Worm (Caenorhabditis elegans): ENCODE measurements around the gene cya-1.

Gene cya-1

ce11 chrIII:9109172-9109571 lies at the start of gene cya-1:
cya-1 (minus strand) TSS chrIII:9109272.
- TF ChIP-seq pqm-1 (tag; optimal IDR thresholded peaks at IDR 0.05) (no peak), dmd-9 (GFP tag; IDR thresholded peaks at IDR 0.05) (no peak), zip-2 (tag; optimal IDR thresholded peaks at IDR 0.05) (no peak), spr-1 (tag; optimal IDR thresholded peaks at IDR 0.05) (no peak), mes-2 (tag; optimal IDR thresholded peaks at IDR 0.05; ENCODE audit: poor library complexity, severe bottlenecking) (no peak), duxl-1 (tag; optimal IDR thresholded peaks at IDR 0.05; ENCODE audit: poor library complexity) (no peak), T26A8.4 (GFP tag; IDR thresholded peaks at IDR 0.05) (no peak), aly-2 (tag; optimal IDR thresholded peaks at IDR 0.05) (no peak), nhr-11 (tag; optimal IDR thresholded peaks at IDR 0.05) (no peak), lsy-2 (tag; optimal IDR thresholded peaks at IDR 0.05) (no peak)

- no peak for TF ChIP-seq nhr-77 (tag; optimal IDR thresholded peaks at IDR 0.05)
- TF ChIP-seq gei-8 (GFP tag; optimal IDR thresholded peaks at IDR 0.05): no peak
- no peak for TF ChIP-seq ces-1 (GFP tag; optimal IDR thresholded peaks at IDR 0.05)
- TF ChIP-seq daf-19 (GFP tag; conservative IDR thresholded peaks at IDR 0.05): no peak
Measured at ce11 chrIII:9154766-9155165, 45.7 kb upstream of the cya-1 start, which contains the start of gene irld-34. irld-34 (plus strand) TSS chrIII:9155066.

DNA sequence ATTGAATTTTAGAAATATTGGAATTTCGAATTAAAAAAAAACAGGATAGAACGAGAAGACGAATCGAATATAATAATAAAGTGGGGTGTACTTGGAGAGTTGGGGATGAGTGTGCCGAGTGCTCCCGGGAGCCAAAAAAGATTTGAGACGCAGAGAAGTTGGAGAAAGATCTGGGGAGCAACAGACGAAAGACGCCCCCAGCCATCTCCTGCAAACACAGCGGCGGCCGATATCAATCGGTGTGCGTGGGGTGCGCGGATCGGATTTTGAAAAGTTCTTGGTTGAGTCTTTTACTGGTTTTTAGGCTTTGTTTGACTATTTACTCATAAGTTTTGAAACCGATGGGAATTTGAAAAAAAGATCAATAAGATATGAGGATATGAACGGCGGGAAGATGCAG lies 44.7 kb upstream of the cya-1 start, which contains the start of gene nhl-1:
nhl-1 (minus strand) TSS at position 101 of the 400 bp plus-strand sequence.
- TF ChIP-seq nhr-42 (GFP tag; IDR thresholded peaks at IDR 0.05) (no peak), mdl-1 (tag; optimal IDR thresholded peaks at IDR 0.05) (no peak), lin-29 (GFP tag; IDR thresholded peaks at IDR 0.05) (no peak), dmd-8 (GFP tag; IDR thresholded peaks at IDR 0.05) (no peak)

DNA sequence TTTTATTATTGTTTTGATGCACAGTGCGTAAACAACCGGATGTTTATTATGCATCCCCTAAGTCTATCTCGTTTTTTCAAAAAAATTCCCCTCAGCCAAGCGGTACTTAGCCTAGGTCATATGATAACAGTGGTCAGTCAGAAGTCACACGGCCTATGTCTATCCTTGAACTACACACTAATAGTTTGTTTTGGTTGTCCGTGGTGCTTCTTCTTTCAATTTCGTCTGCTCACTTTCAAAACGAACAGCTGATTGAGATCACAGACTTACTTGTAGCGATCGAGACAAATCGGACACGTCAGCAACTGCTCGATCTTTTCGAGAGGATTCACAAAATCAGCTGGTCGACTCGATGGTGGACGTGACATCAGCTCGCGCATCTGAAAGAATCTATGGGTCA lies 43.9 kb upstream of the cya-1 start:
- TF ChIP-seq nhr-11 (tag; optimal IDR thresholded peaks at IDR 0.05) (peak; percentile 17), daf-16 (GFP tag; optimal IDR thresholded peaks at IDR 0.05) (peak in 1 of 2 experiments; percentile 9), daf-16 (tag; optimal IDR thresholded peaks at IDR 0.05) (no peak), hlh-30 (tag; optimal IDR thresholded peaks at IDR 0.05; ENCODE audit: insufficient read depth) (peak; percentile 27), fkh-10 (GFP tag; optimal IDR thresholded peaks at IDR 0.05) (no peak)

- TF ChIP-seq aha-1 (tag) (peak; percentile 19), hif-1 (tag; optimal IDR thresholded peaks at IDR 0.05) (no peak), lin-15B (tag; optimal IDR thresholded peaks at IDR 0.05) (no peak), tag-97 (GFP tag; IDR thresholded peaks at IDR 0.05) (no peak)
Measured at ce11 chrIII:9151782-9152181, 42.7 kb upstream of the cya-1 start.

- TF ChIP-seq jun-1 (tag; optimal IDR thresholded peaks at IDR 0.05) (no peak), aha-1 (tag) (peak; percentile 90)
Measured at ce11 chrIII:9149132-9149531, 40.1 kb upstream of the cya-1 start.

ce11 chrIII:9145765-9146164 lies 36.7 kb upstream of the cya-1 start, which contains the start of gene ZK512.8:
ZK512.8 (plus strand) TSS chrIII:9146065.
- no peak for TF ChIP-seq ceh-62 (tag; optimal IDR thresholded peaks at IDR 0.05)
- no peak for TF ChIP-seq jun-1 (tag; optimal IDR thresholded peaks at IDR 0.05)
- TF ChIP-seq snpc-4 (tag; optimal IDR thresholded peaks at IDR 0.05): no peak
- no peak for TF ChIP-seq zag-1 (tag; optimal IDR thresholded peaks at IDR 0.05)
- no peak for TF ChIP-seq sdz-12 (GFP tag; optimal IDR thresholded peaks at IDR 0.05)
- TF ChIP-seq unc-39 (tag; optimal IDR thresholded peaks at IDR 0.05): no peak
- TF ChIP-seq dpl-1 (GFP tag; optimal IDR thresholded peaks at IDR 0.05): no peak
- no peak for TF ChIP-seq nhr-237 (tag; optimal IDR thresholded peaks at IDR 0.05)
- TF ChIP-seq hlh-11 (tag; optimal IDR thresholded peaks at IDR 0.05): no peak
- no peak for TF ChIP-seq ztf-7 (tag; optimal IDR thresholded peaks at IDR 0.05)
- TF ChIP-seq lim-7 (GFP tag; IDR thresholded peaks at IDR 0.05): no peak
- TF ChIP-seq ztf-11 (tag; optimal IDR thresholded peaks at IDR 0.05): no peak
- no peak for TF ChIP-seq zfp-3 (GFP tag; conservative IDR thresholded peaks at IDR 0.05)

Measured in whole organism, L4 larva.